In the genomic region with DNA sequence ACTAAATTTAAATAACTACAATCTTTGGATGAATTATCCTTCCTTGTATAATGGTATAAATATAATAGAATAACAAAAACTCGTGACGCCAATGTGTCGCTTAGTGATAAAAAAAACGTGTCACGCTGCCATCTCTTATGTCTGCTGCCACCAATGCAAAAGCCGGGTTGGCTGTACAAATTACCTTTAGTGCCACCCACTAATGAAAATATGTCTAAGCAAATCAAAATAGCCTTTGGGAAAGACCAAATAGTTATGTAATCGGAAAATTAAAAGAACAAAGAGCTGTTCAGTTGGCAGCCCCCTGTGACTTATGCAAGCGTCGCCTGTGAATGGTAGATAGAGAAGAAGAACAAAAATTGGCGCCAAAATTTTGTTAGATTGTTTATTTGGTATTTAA, we compare ENCODE assay signal across 4 fruit fly cellular contexts.
TF ChIP-seq lines count a peak whose summit lies in the region.

A gene (plus strand): TSS at position 153 of the 400 bp plus-strand sequence.

- TF ChIP-seq CTCF in whole organism, embryonic (GFP tag; optimal IDR thresholded peaks at IDR 0.05; lab: Kevin White, UChicago) = no peak

TF ChIP-seq in whole organism, adult, 20 proteins besides CTCF, POLR2A, EP300 and RAD21:
- TF ChIP-seq CG7101 (tag; optimal IDR thresholded peaks at IDR 0.05; lab: Kevin White, UChicago) = no peak
- no peak for TF ChIP-seq toe (GFP tag; optimal IDR thresholded peaks at IDR 0.05; lab: Kevin White, UChicago)
- TF ChIP-seq cnc (optimal IDR thresholded peaks at IDR 0.05; lab: Kevin White, UChicago) = no peak
- TF ChIP-seq Clk (GFP tag; optimal IDR thresholded peaks at IDR 0.05; lab: Kevin White, UChicago) = no peak
- no peak for TF ChIP-seq ovo (GFP tag; optimal IDR thresholded peaks at IDR 0.05; lab: Kevin White, UChicago)
- peak; percentile 50 for TF ChIP-seq Mnt (GFP tag; optimal IDR thresholded peaks at IDR 0.05; lab: Kevin White, UChicago)
- no peak for TF ChIP-seq CG5204 (GFP tag; optimal IDR thresholded peaks at IDR 0.05; lab: Kevin White, UChicago)
- TF ChIP-seq kay (GFP tag; lab: Kevin White, UChicago; ENCODE audit: borderline replicate concordance) = peak; percentile 84
- TF ChIP-seq CG14711 (tag; optimal IDR thresholded peaks at IDR 0.05; lab: Kevin White, UChicago) = peak; percentile 36
TF ChIP-seq in whole organism, adult: peak in this region for 3.

TF ChIP-seq in whole organism, embryonic, 481 proteins besides CTCF, POLR2A, EP300 and RAD21 (continues in another document):
- peak; percentile 0 for TF ChIP-seq Chrac-16 (GFP tag; optimal IDR thresholded peaks at IDR 0.05; lab: Kevin White, UChicago)
- TF ChIP-seq dmrt11E (tag; optimal IDR thresholded peaks at IDR 0.05; lab: Kevin White, UChicago) = no peak
- no peak for TF ChIP-seq cg (GFP tag; optimal IDR thresholded peaks at IDR 0.05; lab: Kevin White, UChicago)
- TF ChIP-seq CG12299 (tag; optimal IDR thresholded peaks at IDR 0.05; lab: Kevin White, UChicago) = no peak
- TF ChIP-seq CG2116 (GFP tag; optimal IDR thresholded peaks at IDR 0.05; lab: Kevin White, UChicago) = peak; percentile 60
- no peak for TF ChIP-seq peb (GFP tag; IDR thresholded peaks at IDR 0.05; lab: Robert Waterston, UW)
- TF ChIP-seq CG7963 (GFP tag; IDR thresholded peaks at IDR 0.05; lab: Robert Waterston, UW; ENCODE audit: partially characterized antibody) = 0 out of 3 replicates have a peak, but pooled peaks have one; percentile 30
- TF ChIP-seq CG13287 (GFP tag; IDR thresholded peaks at IDR 0.05; lab: Robert Waterston, UW; ENCODE audit: partially characterized antibody) = peak; percentile 60
- no peak for TF ChIP-seq tgo (GFP tag; IDR thresholded peaks at IDR 0.05; lab: Robert Waterston, UW)
- no peak for TF ChIP-seq CG1602 (GFP tag; optimal IDR thresholded peaks at IDR 0.05; lab: Kevin White, UChicago)
- TF ChIP-seq Bgb (GFP tag; IDR thresholded peaks at IDR 0.05; lab: Robert Waterston, UW; ENCODE audit: partially characterized antibody) = peak; percentile 19; the same call in 1 of the 2 replicates
- TF ChIP-seq hbn (GFP tag; IDR thresholded peaks at IDR 0.05; lab: Robert Waterston, UW; ENCODE audit: partially characterized antibody) = peak; percentile 59
- peak; percentile 49 for TF ChIP-seq Sin3A (optimal IDR thresholded peaks at IDR 0.05; lab: Kevin White, UChicago)
- TF ChIP-seq CG9876 (GFP tag; optimal IDR thresholded peaks at IDR 0.05; lab: Kevin White, UChicago) = no peak
- no peak for TF ChIP-seq CG14050 (GFP tag; IDR thresholded peaks at IDR 0.05; lab: Robert Waterston, UW)
- TF ChIP-seq CG14710 (tag; optimal IDR thresholded peaks at IDR 0.05; lab: Kevin White, UChicago) = peak; percentile 21
- no peak for TF ChIP-seq zf30C (GFP tag; optimal IDR thresholded peaks at IDR 0.05; lab: Kevin White, UChicago)
- TF ChIP-seq bbx (GFP tag; IDR thresholded peaks at IDR 0.05; lab: Robert Waterston, UW; ENCODE audit: partially characterized antibody) = peak; percentile 42; the same call in 1 of the 2 replicates
- peak in 1 of 2 experiments; percentile 100 for TF ChIP-seq Pdp1 (GFP tag; optimal IDR thresholded peaks at IDR 0.05; lab: Kevin White, UChicago)
- no peak for TF ChIP-seq gsb-n (tag; optimal IDR thresholded peaks at IDR 0.05; lab: Kevin White, UChicago)
- no peak for TF ChIP-seq usp (GFP tag; optimal IDR thresholded peaks at IDR 0.05; lab: Kevin White, UChicago)
- TF ChIP-seq Sry-δ (GFP tag; optimal IDR thresholded peaks at IDR 0.05; lab: Kevin White, UChicago) = no peak
- TF ChIP-seq BEAF-32 (GFP tag; optimal IDR thresholded peaks at IDR 0.05; lab: Kevin White, UChicago) = peak; percentile 16
- TF ChIP-seq sqz (GFP tag; optimal IDR thresholded peaks at IDR 0.05; lab: Kevin White, UChicago) = peak; percentile 33

TF ChIP-seq in whole organism, prepupa, 60 proteins besides CTCF, POLR2A, EP300 and RAD21:
- TF ChIP-seq CG10631 (GFP tag; optimal IDR thresholded peaks at IDR 0.05; lab: Kevin White, UChicago) = no peak
- TF ChIP-seq Sox14 (GFP tag; optimal IDR thresholded peaks at IDR 0.05; lab: Kevin White, UChicago) = peak; percentile 97
- TF ChIP-seq CG1621 (tag; optimal IDR thresholded peaks at IDR 0.05; lab: Kevin White, UChicago) = no peak
- peak; percentile 92 for TF ChIP-seq vri (GFP tag; optimal IDR thresholded peaks at IDR 0.05; lab: Kevin White, UChicago)
- TF ChIP-seq esn (GFP tag; optimal IDR thresholded peaks at IDR 0.05; lab: Kevin White, UChicago) = peak; percentile 11
- TF ChIP-seq CG11294 (GFP tag; IDR thresholded peaks at IDR 0.05; lab: Robert Waterston, UW) = no peak
- no peak for TF ChIP-seq Eip75B (GFP tag; optimal IDR thresholded peaks at IDR 0.05; lab: Kevin White, UChicago)

TF ChIP-seq in whole organism, wandering third instar larva, 38 proteins besides CTCF, POLR2A, EP300 and RAD21:
- TF ChIP-seq foxo (GFP tag; optimal IDR thresholded peaks at IDR 0.05; lab: Kevin White, UChicago) (no peak), Rel (GFP tag; optimal IDR thresholded peaks at IDR 0.05; lab: Kevin White, UChicago) (no peak), Rel (tag; optimal IDR thresholded peaks at IDR 0.05; lab: Kevin White, UChicago) (peak; percentile 19)
